Worm (Caenorhabditis elegans) whole organism, L4 larva: Measurements from ENCODE around the gene nspe-6.

Experiments used
- T20F7.1 ChIP-seq: fragments of 200-800 bp; sonication (Bioruptor generic); optimal IDR thresholded peaks from 2 replicates; lab custom pipeline; 2018; ENCODE audit warnings: mild to moderate bottlenecking, missing genetic modification characterization, missing compliant biosample characterization
- ces-1 ChIP-seq: fragments of 150-350 bp; sonication (generic microtip); optimal IDR thresholded peaks from 4 replicates; lab custom pipeline; 2014; ENCODE audit warnings: missing biosample characterization, missing genetic modification reagents, missing genetic modification characterization
- ctbp-1 ChIP-seq: fragments of 200-800 bp; sonication (Bioruptor generic); IDR thresholded peaks from 2 replicates; pipeline ENCODE4 v1.3.6; 2022; ENCODE audit warnings: missing genetic modification reagents, missing genetic modification characterization, missing compliant biosample characterization
- fkh-10 ChIP-seq: fragments of 150-350 bp; optimal IDR thresholded peaks from 2 replicates; lab custom pipeline; 2014; ENCODE audit warnings: missing biosample characterization, missing genetic modification reagents, missing genetic modification characterization
- nhr-10 ChIP-seq: fragments of 150-350 bp; optimal IDR thresholded peaks from 2 replicates; lab custom pipeline; 2014; ENCODE audit warnings: missing biosample characterization, missing genetic modification characterization
- nhr-77 ChIP-seq: fragments of 150-350 bp; optimal IDR thresholded peaks from 2 replicates; lab custom pipeline; 2014; ENCODE audit warnings: missing biosample characterization, missing genetic modification characterization
- snpc-1.2 ChIP-seq: fragments of 200-800 bp; sonication (Bioruptor generic); IDR thresholded peaks from 2 replicates; pipeline ENCODE4 v1.3.6; 2022; ENCODE audit warnings: missing genetic modification reagents, missing genetic modification characterization, missing compliant biosample characterization
- snpc-4 ChIP-seq: fragments of 150-350 bp; optimal IDR thresholded peaks from 2 replicates; lab custom pipeline; 2014; ENCODE audit warnings: missing biosample characterization, missing genetic modification characterization

DNA sequence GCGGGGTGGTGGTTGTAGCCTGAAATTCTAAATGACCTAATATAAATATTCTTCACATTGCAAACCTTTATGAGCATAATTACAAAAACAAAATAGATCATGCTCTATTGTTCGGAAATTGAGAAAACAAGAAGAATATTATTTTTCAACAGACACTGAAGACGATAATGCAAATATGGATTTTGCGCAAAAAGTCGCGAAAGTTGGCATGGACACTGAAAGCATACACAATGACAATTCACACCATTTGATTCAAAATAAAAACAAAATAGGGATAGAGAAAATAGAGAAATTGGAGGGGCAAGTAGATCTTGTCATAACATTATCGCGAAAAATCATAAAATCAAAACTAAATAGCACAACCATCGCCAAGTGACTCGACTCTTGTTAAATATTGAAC, 43.2 kb downstream of the nspe-6 start, which contains the start of gene Y38E10A.35:
- TF ChIP-seq nhr-10 (tag; lab: Kevin White, UChicago) (no peak), snpc-4 (tag; lab: Kevin White, UChicago) (no peak), T20F7.1 (GFP tag; lab: Kevin White, UChicago) (no peak), ctbp-1 (GFP tag; lab: Robert Waterston, UW) (no peak), ces-1 (GFP tag; lab: Kevin White, UChicago) (no peak), snpc-1.2 (GFP tag; lab: Robert Waterston, UW) (no peak), fkh-10 (GFP tag; lab: Kevin White, UChicago) (no peak), nhr-77 (tag; lab: Kevin White, UChicago) (no peak)
